Fruit fly (Drosophila melanogaster): Measurements from ENCODE around the gene CG11403.

Gene CG11403

DNA sequence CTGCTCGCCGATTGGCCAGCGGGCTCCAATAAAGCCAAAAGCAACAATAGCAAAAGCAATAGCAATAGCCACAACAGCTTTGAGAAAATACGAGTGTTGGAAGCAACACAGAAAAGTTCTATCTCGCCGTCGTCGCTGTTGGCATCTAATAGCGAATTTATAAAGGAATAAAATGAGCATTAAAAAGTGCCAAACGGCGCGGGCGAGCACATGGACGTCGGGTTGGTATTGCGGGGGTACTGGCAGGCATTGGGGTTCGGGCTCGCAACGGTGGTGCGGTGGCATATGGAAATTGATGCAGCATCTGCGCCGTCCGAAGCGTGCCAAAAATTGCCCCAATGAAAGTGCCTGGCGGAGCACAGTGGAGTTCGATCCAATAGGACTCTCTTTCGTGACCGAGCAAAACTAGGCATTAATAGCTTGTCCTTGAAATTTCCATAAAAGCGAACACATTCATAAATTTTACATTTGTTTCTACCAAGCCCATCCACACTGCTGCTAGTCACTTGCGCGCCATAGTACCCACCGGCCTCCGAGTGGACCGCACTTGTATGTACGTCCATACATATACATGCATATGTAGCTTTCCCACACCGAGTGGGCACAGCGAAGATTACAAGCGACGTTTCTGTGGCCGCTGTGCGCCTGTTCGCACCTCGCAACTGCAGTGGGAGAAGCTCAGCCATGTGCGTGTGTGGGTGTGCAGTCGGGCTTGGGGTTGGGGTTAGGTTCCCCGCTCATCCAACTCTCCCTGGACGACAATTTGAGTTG is 37.3 kb upstream of the CG11403 start (continued):
- peak; percentile 95 for TF ChIP-seq CG34422 (GFP tag; IDR thresholded peaks at IDR 0.05)
- peak in 1 of 2 experiments; percentile 86 for TF ChIP-seq eve (GFP tag; optimal IDR thresholded peaks at IDR 0.05)
- TF ChIP-seq pita (GFP tag; optimal IDR thresholded peaks at IDR 0.05) = no peak
- peak; percentile 68 for TF ChIP-seq CG31388 (GFP tag; optimal IDR thresholded peaks at IDR 0.05)
- peak; percentile 62 for TF ChIP-seq Lhr (GFP tag; optimal IDR thresholded peaks at IDR 0.05)
- peak; percentile 83 for TF ChIP-seq da (GFP tag; optimal IDR thresholded peaks at IDR 0.05)
- TF ChIP-seq Hsf (GFP tag; optimal IDR thresholded peaks at IDR 0.05) = peak; percentile 90
- peak; percentile 86 for TF ChIP-seq CG4820 (GFP tag; optimal IDR thresholded peaks at IDR 0.05)
- peak; percentile 92 for TF ChIP-seq cwo (GFP tag; optimal IDR thresholded peaks at IDR 0.05)
- TF ChIP-seq grau (tag; optimal IDR thresholded peaks at IDR 0.05) = peak; percentile 89
- TF ChIP-seq unc-4 (GFP tag; IDR thresholded peaks at IDR 0.05; ENCODE audit: partially characterized antibody) = no peak
- no peak for TF ChIP-seq CG7745 (tag; optimal IDR thresholded peaks at IDR 0.05)
- peak; percentile 80 for TF ChIP-seq nom (GFP tag; optimal IDR thresholded peaks at IDR 0.05)
- peak; percentile 90 for TF ChIP-seq pb (GFP tag; optimal IDR thresholded peaks at IDR 0.05)
- TF ChIP-seq CG11093 (GFP tag; IDR thresholded peaks at IDR 0.05) = peak; percentile 88
- no peak for TF ChIP-seq Sin3A (optimal IDR thresholded peaks at IDR 0.05)
- TF ChIP-seq Aef1 (GFP tag; IDR thresholded peaks at IDR 0.05) = peak; percentile 91
- TF ChIP-seq CG12744 (GFP tag; optimal IDR thresholded peaks at IDR 0.05) = peak; percentile 79
- no peak for TF ChIP-seq hth (optimal IDR thresholded peaks at IDR 0.05)
- peak; percentile 85 for TF ChIP-seq CG11398 (GFP tag; optimal IDR thresholded peaks at IDR 0.05)
- TF ChIP-seq CG1603 (tag; optimal IDR thresholded peaks at IDR 0.05) = peak; percentile 95
- TF ChIP-seq ttk (GFP tag; IDR thresholded peaks at IDR 0.05) = peak; percentile 93
- TF ChIP-seq slou (GFP tag; optimal IDR thresholded peaks at IDR 0.05) = peak; percentile 74
- TF ChIP-seq gce (GFP tag; IDR thresholded peaks at IDR 0.05) = peak; percentile 87; the same call in 2 of the 3 replicates
- TF ChIP-seq CG15479 (GFP tag; optimal IDR thresholded peaks at IDR 0.05) = no peak
- peak in 1 of 2 experiments; percentile 49 for TF ChIP-seq crp (GFP tag; optimal IDR thresholded peaks at IDR 0.05)
- TF ChIP-seq Usf (GFP tag; optimal IDR thresholded peaks at IDR 0.05) = peak; percentile 81
- TF ChIP-seq Ets65A (GFP tag) = peak; percentile 98
- TF ChIP-seq bowl (GFP tag; IDR thresholded peaks at IDR 0.05) = peak; percentile 81
- TF ChIP-seq CG2678 (tag; optimal IDR thresholded peaks at IDR 0.05) = peak; percentile 93
- TF ChIP-seq Fer2 (tag; optimal IDR thresholded peaks at IDR 0.05) = peak; percentile 76
- TF ChIP-seq CG12155 (GFP tag; optimal IDR thresholded peaks at IDR 0.05) = peak; percentile 90
- peak; percentile 87 for TF ChIP-seq CG9932 (GFP tag; IDR thresholded peaks at IDR 0.05)
- TF ChIP-seq B-H2 (GFP tag; optimal IDR thresholded peaks at IDR 0.05) = no peak
- TF ChIP-seq CG18764 (GFP tag; optimal IDR thresholded peaks at IDR 0.05) = peak; percentile 78
- TF ChIP-seq sd (tag; optimal IDR thresholded peaks at IDR 0.05) = peak; percentile 73
- TF ChIP-seq dati (GFP tag; IDR thresholded peaks at IDR 0.05) = peak; percentile 86
- peak; percentile 83 for TF ChIP-seq Mes4 (GFP tag; optimal IDR thresholded peaks at IDR 0.05)
- TF ChIP-seq CG14014 (GFP tag; IDR thresholded peaks at IDR 0.05) = peak; percentile 94
- peak; percentile 87 for TF ChIP-seq CG9876 (GFP tag; optimal IDR thresholded peaks at IDR 0.05)
- peak; percentile 67 for TF ChIP-seq NC2α (GFP tag; optimal IDR thresholded peaks at IDR 0.05)
- no peak for TF ChIP-seq Opbp (GFP tag; IDR thresholded peaks at IDR 0.05; ENCODE audit: partially characterized antibody)
- TF ChIP-seq Fer3 (tag; optimal IDR thresholded peaks at IDR 0.05) = peak; percentile 89
- TF ChIP-seq luna (GFP tag; optimal IDR thresholded peaks at IDR 0.05) = peak; percentile 79
- TF ChIP-seq tna (GFP tag; IDR thresholded peaks at IDR 0.05; ENCODE audit: partially characterized antibody) = no peak
- peak; percentile 85 for TF ChIP-seq onecut (GFP tag; IDR thresholded peaks at IDR 0.05)
- TF ChIP-seq trem (tag; optimal IDR thresholded peaks at IDR 0.05) = peak; percentile 55
- peak; percentile 93 for TF ChIP-seq CG6689 (GFP tag; IDR thresholded peaks at IDR 0.05)
- TF ChIP-seq z (GFP tag; IDR thresholded peaks at IDR 0.05) = peak; percentile 67; the same call in 2 of the 3 replicates
- peak; percentile 79 for TF ChIP-seq Lim3 (GFP tag; IDR thresholded peaks at IDR 0.05)
